Worm (Caenorhabditis elegans) whole organism, L1 larva: ENCODE results near the gene T28A8.5.

ENCODE experiments used
- Y116A8C.19 ChIP-seq: sonication (generic microtip); optimal IDR thresholded peaks from 2 replicates; lab custom pipeline; 2016; ENCODE audit warnings: missing compliant biosample characterization, missing genetic modification characterization, borderline replicate concordance
- aha-1 ChIP-seq: fragments of 150-350 bp; optimal IDR thresholded peaks from 2 replicates; lab custom pipeline; 2014; ENCODE audit warnings: missing biosample characterization, missing genetic modification characterization
- aly-2 ChIP-seq: fragments of 150-350 bp; optimal IDR thresholded peaks from 2 replicates; lab custom pipeline; 2014; ENCODE audit warnings: missing biosample characterization, missing genetic modification characterization
- ama-1 ChIP-seq: fragments of 150-350 bp; optimal IDR thresholded peaks from 2 replicates; lab custom pipeline; 2014
- ceh-63 ChIP-seq: fragments of 200-800 bp; sonication (Bioruptor generic); optimal IDR thresholded peaks from 2 replicates; lab custom pipeline; 2018; ENCODE audit warnings: mild to moderate bottlenecking, missing genetic modification characterization, missing compliant biosample characterization
- ceh-88 ChIP-seq: fragments of 200-800 bp; sonication (Bioruptor generic); IDR thresholded peaks from 2 replicates; pipeline ENCODE4 v1.3.6; 2022; ENCODE audit warnings: missing genetic modification characterization, missing compliant biosample characterization
- ceh-90 ChIP-seq: sonication (generic microtip); optimal IDR thresholded peaks from 2 replicates; lab custom pipeline; 2016; ENCODE audit warnings: missing genetic modification characterization, missing compliant biosample characterization
- ces-1 ChIP-seq: fragments of 150-350 bp; optimal IDR thresholded peaks from 2 replicates; lab custom pipeline; 2014; ENCODE audit warnings: missing biosample characterization, missing genetic modification reagents, missing genetic modification characterization
- dpl-1 ChIP-seq, 3 experiments: fragments of 150-350 bp in 2 of 3; sonication (generic microtip) in 1 of 3; optimal IDR thresholded peaks; 2 replicates each; lab custom pipeline; 2014 to 2017; ENCODE audit warnings: missing biosample characterization in 3 of 3, missing genetic modification characterization in 3 of 3, missing genetic modification reagents in 3 of 3
- efl-3 ChIP-seq: fragments of 200-800 bp; sonication (Bioruptor generic); optimal IDR thresholded peaks from 2 replicates; lab custom pipeline; 2018; ENCODE audit warnings: mild to moderate bottlenecking, missing genetic modification characterization, missing compliant biosample characterization
- egl-13 ChIP-seq: sonication (generic microtip); optimal IDR thresholded peaks from 2 replicates; lab custom pipeline; 2016; ENCODE audit warnings: missing genotype, missing genetic modification reagents, missing genetic modification characterization, missing compliant biosample characterization
- egl-27 ChIP-seq, 2 experiments: fragments of 150-350 bp in 1 of 2; sonication (generic microtip); optimal IDR thresholded peaks; 3 replicates each; lab custom pipeline; 2017 to 2018; ENCODE audit warnings: missing biosample characterization in 2 of 2, missing genetic modification characterization in 2 of 2, missing genetic modification reagents in 2 of 2
- elt-2 ChIP-seq: sonication (generic microtip); optimal IDR thresholded peaks from 2 replicates; lab custom pipeline; 2016; ENCODE audit warnings: missing genetic modification characterization, mild to moderate bottlenecking, inconsistent platforms, missing compliant biosample characterization, missing genetic modification reagents
- ets-5 ChIP-seq: fragments of 200-800 bp; sonication (Bioruptor generic); IDR thresholded peaks from 2 replicates; pipeline ENCODE4 v1.3.6; 2022; ENCODE audit warnings: missing genetic modification characterization, missing compliant biosample characterization
- fos-1 ChIP-seq: fragments of 150-350 bp; optimal IDR thresholded peaks from 2 replicates; lab custom pipeline; 2014; ENCODE audit warnings: missing biosample characterization, missing genetic modification characterization
- hlh-4 ChIP-seq: sonication (generic microtip); optimal IDR thresholded peaks from 2 replicates; lab custom pipeline; 2016; ENCODE audit warnings: mild to moderate bottlenecking, missing genetic modification characterization, missing compliant biosample characterization
- lin-13 ChIP-seq: fragments of 150-350 bp; optimal IDR thresholded peaks from 2 replicates; lab custom pipeline; 2014; ENCODE audit warnings: missing biosample characterization, missing genetic modification reagents, missing genetic modification characterization
- lin-14 ChIP-seq: fragments of 200-800 bp; sonication (Bioruptor generic); optimal IDR thresholded peaks from 2 replicates; lab custom pipeline; 2018; ENCODE audit warnings: mild to moderate bottlenecking, missing genetic modification characterization, moderate library complexity, missing compliant biosample characterization
- lin-15B ChIP-seq: fragments of 150-350 bp; sonication (generic microtip); optimal IDR thresholded peaks from 3 replicates; lab custom pipeline; 2014; ENCODE audit warnings: missing biosample characterization, missing genetic modification characterization
- lin-35 ChIP-seq, 2 experiments: fragments of 150-350 bp; optimal IDR thresholded peaks; 2 replicates each; lab custom pipeline; 2014; ENCODE audit warnings: missing biosample characterization in 2 of 2, missing genetic modification characterization in 2 of 2, missing genetic modification reagents in 2 of 2
- lin-39 ChIP-seq: fragments of 150-350 bp; optimal IDR thresholded peaks from 2 replicates; lab custom pipeline; 2014; ENCODE audit warnings: missing biosample characterization, missing genetic modification reagents, missing genetic modification characterization
- lsy-2 ChIP-seq, 2 experiments: fragments of 150-350 bp; optimal IDR thresholded peaks; 2 replicates each; lab custom pipeline; 2014; ENCODE audit warnings: missing biosample characterization in 2 of 2, missing genetic modification characterization in 2 of 2
- mab-9 ChIP-seq: fragments of 200-800 bp; sonication (Bioruptor generic); IDR thresholded peaks from 2 replicates; pipeline ENCODE4 v1.3.6; 2022; ENCODE audit warnings: missing genetic modification reagents, missing genetic modification characterization, missing compliant biosample characterization
- mef-2 ChIP-seq: fragments of 150-350 bp; optimal IDR thresholded peaks from 2 replicates; lab custom pipeline; 2014; ENCODE audit warnings: missing biosample characterization, missing genetic modification characterization
- nhr-12 ChIP-seq: sonication (generic microtip); optimal IDR thresholded peaks from 2 replicates; lab custom pipeline; 2017; ENCODE audit warnings: missing biosample characterization, missing genetic modification characterization
- nhr-19 ChIP-seq: fragments of 200-800 bp; sonication (Bioruptor generic); conservative IDR thresholded peaks from 2 replicates; pipeline ENCODE4 v1.3.6; 2022; ENCODE audit warnings: missing genetic modification characterization, missing compliant biosample characterization
- nhr-237 ChIP-seq: fragments of 150-350 bp; optimal IDR thresholded peaks from 2 replicates; lab custom pipeline; 2014; ENCODE audit warnings: missing biosample characterization, missing genetic modification characterization
- nhr-28 ChIP-seq: fragments of 150-350 bp; optimal IDR thresholded peaks from 2 replicates; lab custom pipeline; 2014; ENCODE audit warnings: missing biosample characterization, missing genetic modification characterization
- nhr-47 ChIP-seq: sonication (generic microtip); optimal IDR thresholded peaks from 2 replicates; lab custom pipeline; 2016; ENCODE audit warnings: mild to moderate bottlenecking, missing genetic modification characterization, moderate library complexity, missing compliant biosample characterization
- nhr-71 ChIP-seq: sonication (generic microtip); optimal IDR thresholded peaks from 2 replicates; lab custom pipeline; 2016; ENCODE audit warnings: mild to moderate bottlenecking, missing genetic modification characterization, moderate library complexity, missing compliant biosample characterization
- nhr-76 ChIP-seq: sonication (generic microtip); optimal IDR thresholded peaks from 2 replicates; lab custom pipeline; 2017; ENCODE audit warnings: missing biosample characterization, missing genetic modification characterization
- nhr-77 ChIP-seq: fragments of 150-350 bp; optimal IDR thresholded peaks from 2 replicates; lab custom pipeline; 2014; ENCODE audit warnings: missing biosample characterization, missing genetic modification characterization
- nhr-85 ChIP-seq: sonication (generic microtip); peaks from one replicate; lab custom pipeline; 2016; ENCODE audit warnings: missing genetic modification characterization, inconsistent platforms, missing compliant biosample characterization
- nhr-90 ChIP-seq: sonication (generic microtip); optimal IDR thresholded peaks from 2 replicates; lab custom pipeline; 2016; ENCODE audit warnings: mild to moderate bottlenecking, missing genetic modification characterization, missing compliant biosample characterization; ENCODE audit not compliant: poor library complexity
- pag-3 ChIP-seq: sonication (generic microtip); optimal IDR thresholded peaks from 2 replicates; lab custom pipeline; 2017; ENCODE audit warnings: missing genetic modification characterization, mild to moderate bottlenecking, missing compliant biosample characterization, antibody characterized with exemption, borderline replicate concordance; ENCODE audit not compliant: insufficient read depth
- pqm-1 ChIP-seq: sonication (generic microtip); optimal IDR thresholded peaks from 3 replicates; lab custom pipeline; 2017; ENCODE audit warnings: missing biosample characterization, missing genetic modification characterization
- rnt-1 ChIP-seq: sonication (generic microtip); optimal IDR thresholded peaks from 2 replicates; lab custom pipeline; 2016; ENCODE audit warnings: mild to moderate bottlenecking, missing genetic modification characterization, moderate library complexity, missing compliant biosample characterization
- skn-1 ChIP-seq: fragments of 150-350 bp; optimal IDR thresholded peaks from 2 replicates; lab custom pipeline; 2014; ENCODE audit warnings: missing biosample characterization, missing genetic modification characterization
- snpc-4 ChIP-seq: fragments of 150-350 bp; optimal IDR thresholded peaks from 2 replicates; lab custom pipeline; 2014; ENCODE audit warnings: missing biosample characterization, missing genetic modification characterization
- snu-23 ChIP-seq: sonication (generic microtip); optimal IDR thresholded peaks from 2 replicates; lab custom pipeline; 2016; ENCODE audit warnings: missing genetic modification characterization, missing compliant biosample characterization
- sox-4 ChIP-seq: sonication (generic microtip); optimal IDR thresholded peaks from 2 replicates; lab custom pipeline; 2016; ENCODE audit warnings: missing genetic modification characterization, missing compliant biosample characterization
- sptf-1 ChIP-seq: fragments of 150-350 bp; optimal IDR thresholded peaks from 2 replicates; lab custom pipeline; 2014; ENCODE audit warnings: missing biosample characterization, missing genetic modification characterization
- swsn-7 ChIP-seq: sonication (generic microtip); optimal IDR thresholded peaks from 2 replicates; lab custom pipeline; 2016; ENCODE audit warnings: missing genetic modification characterization, missing compliant biosample characterization
- tbx-2 ChIP-seq: sonication (generic microtip); optimal IDR thresholded peaks from 2 replicates; lab custom pipeline; 2016; ENCODE audit warnings: missing genetic modification characterization, missing compliant biosample characterization
- unc-130 ChIP-seq: fragments of 150-350 bp; optimal IDR thresholded peaks from 2 replicates; lab custom pipeline; 2017; ENCODE audit warnings: missing biosample characterization, missing genetic modification characterization, inconsistent platforms
- unc-86 ChIP-seq: sonication (generic microtip); optimal IDR thresholded peaks from 2 replicates; lab custom pipeline; 2016; ENCODE audit warnings: missing genetic modification characterization, missing compliant biosample characterization
- unc-98 ChIP-seq: fragments of 200-800 bp; sonication (Bioruptor generic); IDR thresholded peaks from 2 replicates; pipeline ENCODE4 v1.3.6; 2022; ENCODE audit warnings: missing genetic modification characterization, missing compliant biosample characterization
- zip-4 ChIP-seq: fragments of 200-800 bp; sonication (Bioruptor generic); optimal IDR thresholded peaks from 2 replicates; lab custom pipeline; 2018; ENCODE audit warnings: mild to moderate bottlenecking, missing genetic modification characterization, moderate library complexity, missing compliant biosample characterization
- ztf-11 ChIP-seq, 2 experiments: sonication (generic microtip); optimal IDR thresholded peaks; 2 replicates each; lab custom pipeline; 2016 to 2017; ENCODE audit warnings: missing genetic modification characterization in 2 of 2, missing biosample characterization in 1 of 2, missing compliant biosample characterization in 1 of 2
- ztf-4 ChIP-seq: fragments of 150-350 bp; optimal IDR thresholded peaks from 2 replicates; lab custom pipeline; 2014; ENCODE audit warnings: missing biosample characterization, missing genetic modification characterization

T28A8.5 gene

ce11 chrIII:13544593-13544992 is 43.2 kb downstream of the T28A8.5 start (continued):
- TF ChIP-seq unc-98 (GFP tag; lab: Robert Waterston, UW) (no peak), ztf-11 (tag; optimal IDR thresholded peaks at IDR 0.05; lab: Kevin White, UChicago) (no peak)

ce11 chrIII:13546537-13546936 is 45.1 kb downstream of the T28A8.5 start, which contains the start of gene Y76A2B.4:
Y76A2B.4 (minus strand) TSS chrIII:13546777.
- TF ChIP-seq dpl-1 (GFP tag; optimal IDR thresholded peaks at IDR 0.05; lab: Kevin White, UChicago): no peak
- no peak for TF ChIP-seq efl-3 (GFP tag; lab: Kevin White, UChicago)
- TF ChIP-seq ceh-88 (GFP tag; lab: Robert Waterston, UW): no peak
- no peak for TF ChIP-seq lin-14
- TF ChIP-seq sox-4 (tag; lab: Kevin White, UChicago): no peak
- peak; percentile 61 for TF ChIP-seq ama-1 (lab: Kevin White, UChicago)
- TF ChIP-seq egl-13: no peak

DNA sequence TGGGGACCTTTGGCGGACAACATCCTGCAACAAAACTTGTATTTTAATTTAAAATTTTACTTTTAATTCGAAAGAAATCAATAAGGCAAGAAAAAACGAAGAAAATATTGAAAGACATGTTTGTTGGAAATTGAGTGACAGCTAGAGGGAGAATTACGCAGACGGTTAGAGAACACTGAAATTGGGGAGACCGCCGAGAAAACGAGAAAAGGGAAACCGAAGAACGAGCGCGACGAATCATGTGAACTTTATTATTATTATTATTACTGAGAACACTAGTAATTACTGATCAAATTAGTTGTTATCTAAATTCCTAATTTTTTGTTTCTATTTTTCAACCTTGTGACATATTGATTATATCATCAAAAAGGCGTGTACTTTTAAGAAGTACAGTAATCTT is 47.6 kb downstream of the T28A8.5 start, which contains the start of gene mmad-1:
TSS of gene mmad-1 (minus strand) at position 24 of the 400 bp plus-strand sequence.
- TF ChIP-seq snpc-4 (no peak), fos-1 (tag; lab: Kevin White, UChicago) (no peak), nhr-28 (tag; lab: Kevin White, UChicago) (no peak), lin-39 (tag; lab: Kevin White, UChicago) (no peak), dpl-1 (GFP tag; optimal IDR thresholded peaks at IDR 0.05; lab: Kevin White, UChicago) (peak in 1 of 3 experiments; percentile 35), lin-13 (GFP tag; lab: Kevin White, UChicago) (peak; percentile 2), lsy-2 (tag; optimal IDR thresholded peaks at IDR 0.05; lab: Kevin White, UChicago) (peak; percentile 44 to 52), nhr-237 (no peak), pag-3 (tag; lab: Kevin White, UChicago) (no peak), nhr-12 (tag; lab: Kevin White, UChicago) (no peak), pqm-1 (tag; lab: Kevin White, UChicago) (no peak), nhr-85 (peak; percentile 75), lin-15B (no peak), nhr-77 (no peak), mab-9 (no peak), lin-35 (GFP tag; optimal IDR thresholded peaks at IDR 0.05; lab: Kevin White, UChicago) (peak; percentile 45 to 64), skn-1 (tag; lab: Kevin White, UChicago) (peak; percentile 4), rnt-1 (no peak), ceh-90 (tag; lab: Kevin White, UChicago) (no peak), nhr-71 (peak; percentile 86), Y116A8C.19 (tag; lab: Kevin White, UChicago) (no peak), nhr-76 (tag; lab: Kevin White, UChicago) (no peak), egl-27 (tag; optimal IDR thresholded peaks at IDR 0.05; lab: Kevin White, UChicago) (no peak), nhr-19 (GFP tag; lab: Robert Waterston, UW) (peak; percentile 83), ztf-4 (tag; lab: Kevin White, UChicago) (peak; percentile 31), nhr-47 (peak; percentile 63), unc-86 (no peak), aha-1 (no peak), ces-1 (GFP tag; lab: Kevin White, UChicago) (no peak), zip-4 (GFP tag; lab: Kevin White, UChicago) (no peak), ceh-63 (GFP tag; lab: Kevin White, UChicago) (no peak), mef-2 (tag; lab: Kevin White, UChicago) (no peak), ets-5 (GFP tag; lab: Robert Waterston, UW) (no peak), elt-2 (tag; lab: Kevin White, UChicago) (peak; percentile 24), swsn-7 (tag; lab: Kevin White, UChicago) (peak; percentile 60), unc-98 (GFP tag; lab: Robert Waterston, UW) (no peak), snu-23 (GFP tag; lab: Kevin White, UChicago) (peak; percentile 78), unc-130 (peak; percentile 33), egl-13 (no peak), aly-2 (tag; lab: Kevin White, UChicago) (no peak), tbx-2 (tag; lab: Kevin White, UChicago) (peak; percentile 60), nhr-90 (tag; lab: Kevin White, UChicago) (peak; percentile 71), sptf-1 (tag; lab: Kevin White, UChicago) (no peak), hlh-4 (tag; lab: Kevin White, UChicago) (no peak)
